Fruit fly (Drosophila melanogaster) whole organism, embryonic: ENCODE measurements around the gene CG34136.

Experiments
- B-H1 ChIP-seq: fragments of 200-800 bp; sonication (Bioruptor generic); IDR thresholded peaks from 3 replicates; pipeline ENCODE4 v1.3.6; 2022; ENCODE audit warnings: missing biosample characterization, missing genetic modification characterization
- CG1024 ChIP-seq: fragments of 200-800 bp; sonication (Bioruptor generic); IDR thresholded peaks from 2 replicates; pipeline ENCODE4 v1.3.6; 2022; ENCODE audit warnings: missing biosample characterization, missing genetic modification characterization
- CG10274 ChIP-seq: fragments of 200-800 bp; sonication (Bioruptor generic); optimal IDR thresholded peaks from 3 replicates; lab custom pipeline; 2017; ENCODE audit warnings: missing biosample characterization, mild to moderate bottlenecking, missing genetic modification characterization
- CG10959 ChIP-seq: fragments of 200-800 bp; sonication (Bioruptor generic); IDR thresholded peaks from 2 replicates; pipeline ENCODE4 v1.3.6; 2022; ENCODE audit warnings: missing biosample characterization, missing genetic modification characterization
- CG11085 ChIP-seq: fragments of 200-800 bp; sonication (Bioruptor generic); IDR thresholded peaks from 2 replicates; pipeline ENCODE4 v1.3.6; 2022; ENCODE audit warnings: missing biosample characterization, missing genetic modification characterization
- CG12659 ChIP-seq: fragments of 200-800 bp; sonication (Bioruptor generic); optimal IDR thresholded peaks from 3 replicates; lab custom pipeline; 2017; ENCODE audit warnings: mild to moderate bottlenecking, missing biosample characterization, missing genetic modification reagents, missing genetic modification characterization
- CG13775 ChIP-seq: fragments of 200-800 bp; sonication (Bioruptor generic); optimal IDR thresholded peaks from 3 replicates; lab custom pipeline; 2017; ENCODE audit warnings: missing biosample characterization, mild to moderate bottlenecking, missing genetic modification characterization
- CG17612 ChIP-seq: fragments of 200-800 bp; sonication (Bioruptor generic); IDR thresholded peaks from 2 replicates; pipeline ENCODE4 v1.3.6; 2022; ENCODE audit warnings: missing biosample characterization, missing genetic modification characterization
- CG17802 ChIP-seq: fragments of 200-800 bp; sonication (Bioruptor generic); optimal IDR thresholded peaks from 2 replicates; lab custom pipeline; 2018; ENCODE audit warnings: missing biosample characterization, mild to moderate bottlenecking, missing genetic modification characterization, moderate library complexity
- CG18599 ChIP-seq: fragments of 200-800 bp; sonication (Bioruptor generic); optimal IDR thresholded peaks from 3 replicates; lab custom pipeline; 2017; ENCODE audit warnings: missing biosample characterization, missing genetic modification characterization, mild to moderate bottlenecking, moderate library complexity, missing genetic modification reagents
- CG2875 ChIP-seq: fragments of 200-800 bp; sonication (Bioruptor generic); optimal IDR thresholded peaks from 2 replicates; lab custom pipeline; 2017; ENCODE audit warnings: missing biosample characterization, mild to moderate bottlenecking, missing genetic modification characterization, missing genetic modification reagents
- CG3995 ChIP-seq: fragments of 200-800 bp; sonication (Bioruptor generic); optimal IDR thresholded peaks from 3 replicates; lab custom pipeline; 2016; ENCODE audit warnings: missing biosample characterization, missing genetic modification characterization
- CG42726 ChIP-seq: fragments of 200-800 bp; sonication (Bioruptor generic); IDR thresholded peaks from 2 replicates; pipeline ENCODE4 v1.3.6; 2022; ENCODE audit warnings: missing biosample characterization, missing genetic modification characterization; ENCODE audit not compliant: partially characterized antibody
- CG6175 ChIP-seq: fragments of 200-800 bp; sonication (Bioruptor generic); IDR thresholded peaks from 3 replicates; pipeline ENCODE4 v1.3.6; 2022; ENCODE audit warnings: missing biosample characterization, missing genetic modification characterization
- CG6254 ChIP-seq: fragments of 200-800 bp; sonication (Bioruptor generic); optimal IDR thresholded peaks from 3 replicates; lab custom pipeline; 2017; ENCODE audit warnings: mild to moderate bottlenecking, missing biosample characterization, missing genetic modification reagents, missing genetic modification characterization
- CG6791 ChIP-seq: fragments of 200-800 bp; sonication (Bioruptor generic); IDR thresholded peaks from 3 replicates; pipeline ENCODE4 v1.3.6; 2022; ENCODE audit warnings: missing biosample characterization, missing genetic modification characterization; ENCODE audit not compliant: partially characterized antibody
- CG7786 ChIP-seq: fragments of 200-800 bp; sonication (Bioruptor generic); optimal IDR thresholded peaks from 2 replicates; lab custom pipeline; 2016; ENCODE audit warnings: missing biosample characterization, missing genetic modification characterization
- CG9797 ChIP-seq: fragments of 200-800 bp; sonication (Bioruptor generic); optimal IDR thresholded peaks from 3 replicates; lab custom pipeline; 2018; ENCODE audit warnings: missing biosample characterization, mild to moderate bottlenecking, missing genetic modification characterization
- CG9932 ChIP-seq: fragments of 200-800 bp; sonication (Bioruptor generic); IDR thresholded peaks from 2 replicates; pipeline ENCODE4 v1.3.6; 2022; ENCODE audit warnings: missing biosample characterization, missing genetic modification characterization
- E2f2 ChIP-seq: fragments of 200-800 bp; sonication (Bioruptor generic); IDR thresholded peaks from 2 replicates; pipeline ENCODE4 v1.3.6; 2022; ENCODE audit warnings: missing biosample characterization, missing genetic modification characterization
- Gsc ChIP-seq: fragments of 200-800 bp; sonication (Bioruptor generic); IDR thresholded peaks from 2 replicates; pipeline ENCODE4 v1.3.6; 2022; ENCODE audit warnings: missing biosample characterization, missing genetic modification characterization
- Jarid2 ChIP-seq: fragments of 200-800 bp; sonication (Bioruptor generic); optimal IDR thresholded peaks from 3 replicates; lab custom pipeline; 2017; ENCODE audit warnings: mild to moderate bottlenecking, missing biosample characterization, missing genetic modification reagents, missing genetic modification characterization
- Lpt ChIP-seq: fragments of >200 bp; optimal IDR thresholded peaks from 2 replicates; lab custom pipeline; 2018; ENCODE audit warnings: missing biosample characterization, missing genetic modification characterization
- Nf-YB ChIP-seq: fragments of 200-800 bp; sonication (Bioruptor generic); optimal IDR thresholded peaks from 3 replicates; lab custom pipeline; 2019; ENCODE audit warnings: missing biosample characterization, mild to moderate bottlenecking, missing genetic modification characterization, moderate library complexity
- Opbp ChIP-seq: fragments of 200-800 bp; sonication (Bioruptor generic); IDR thresholded peaks from 3 replicates; pipeline ENCODE4 v1.3.6; 2022; ENCODE audit warnings: missing biosample characterization, missing genetic modification characterization; ENCODE audit not compliant: partially characterized antibody
- Pdp1 ChIP-seq, 2 experiments: fragments of 200-800 bp; sonication (Bioruptor generic); optimal IDR thresholded peaks; 3 replicates each; lab custom pipeline; 2016; ENCODE audit warnings: missing biosample characterization in 2 of 2, missing genetic modification characterization in 2 of 2, mild to moderate bottlenecking in 1 of 2, moderate library complexity in 1 of 2
- Poxn ChIP-seq: fragments of 200-800 bp; sonication (Bioruptor generic); IDR thresholded peaks from 2 replicates; pipeline ENCODE4 v1.3.6; 2022; ENCODE audit warnings: missing biosample characterization, missing genetic modification characterization
- Scr ChIP-seq: fragments of 200-800 bp; sonication (Bioruptor generic); IDR thresholded peaks from 2 replicates; pipeline ENCODE4 v1.3.6; 2022; ENCODE audit warnings: missing biosample characterization, missing genetic modification characterization; ENCODE audit not compliant: partially characterized antibody
- Sin3A ChIP-seq: fragments of >200 bp; optimal IDR thresholded peaks from 2 replicates; lab custom pipeline; 2018
- Sox102F ChIP-seq: fragments of 200-800 bp; sonication (Bioruptor generic); optimal IDR thresholded peaks from 2 replicates; lab custom pipeline; 2018; ENCODE audit warnings: missing biosample characterization, mild to moderate bottlenecking, missing genetic modification characterization, moderate library complexity
- ash1 ChIP-seq: fragments of 200-800 bp; sonication (Bioruptor generic); optimal IDR thresholded peaks from 2 replicates; lab custom pipeline; 2018; ENCODE audit warnings: missing biosample characterization, mild to moderate bottlenecking, missing genetic modification characterization
- cato ChIP-seq: fragments of 200-800 bp; sonication (Bioruptor generic); optimal IDR thresholded peaks from 2 replicates; lab custom pipeline; 2016; ENCODE audit warnings: missing biosample characterization, missing genetic modification characterization, borderline replicate concordance
- chm ChIP-seq: fragments of 200-800 bp; sonication (Bioruptor generic); IDR thresholded peaks from 2 replicates; pipeline ENCODE4 v1.3.6; 2022; ENCODE audit warnings: missing biosample characterization, missing genetic modification characterization
- dpn ChIP-seq, 2 experiments: fragments of 200-800 bp; sonication (Bioruptor generic); optimal IDR thresholded peaks; 3 replicates each; lab custom pipeline; 2016; ENCODE audit warnings: missing biosample characterization in 2 of 2, missing genetic modification characterization in 2 of 2
- gcm ChIP-seq: fragments of 200-800 bp; sonication (Bioruptor generic); optimal IDR thresholded peaks from 2 replicates; lab custom pipeline; 2019; ENCODE audit warnings: missing biosample characterization, mild to moderate bottlenecking, missing genetic modification characterization, moderate library complexity
- gem ChIP-seq: fragments of 200-800 bp; sonication (Bioruptor generic); optimal IDR thresholded peaks from 2 replicates; lab custom pipeline; 2019; ENCODE audit warnings: missing biosample characterization, mild to moderate bottlenecking, missing genetic modification characterization, moderate library complexity
- hbn ChIP-seq: fragments of 200-800 bp; sonication (Bioruptor generic); IDR thresholded peaks from 2 replicates; pipeline ENCODE4 v1.3.6; 2022; ENCODE audit warnings: missing biosample characterization, missing genetic modification characterization; ENCODE audit not compliant: partially characterized antibody
- hkb ChIP-seq, 2 experiments: fragments of 200-800 bp in 1 of 2; fragments of >200 bp in 1 of 2; sonication (Bioruptor generic) in 1 of 2; IDR thresholded peaks in 1 of 2; optimal IDR thresholded peaks in 1 of 2; 2 replicates each; pipeline versions ENCODE4 v1.3.6 to Lab custom; 2017 to 2022; ENCODE audit warnings: missing biosample characterization in 1 of 2, missing genetic modification characterization in 1 of 2
- ind ChIP-seq: fragments of 200-800 bp; sonication (Bioruptor generic); optimal IDR thresholded peaks from 3 replicates; lab custom pipeline; 2016; ENCODE audit warnings: missing biosample characterization, missing genetic modification characterization
- knrl ChIP-seq: fragments of 200-800 bp; sonication (Bioruptor generic); IDR thresholded peaks from 3 replicates; pipeline ENCODE4 v1.3.6; 2022; ENCODE audit warnings: missing biosample characterization, missing genetic modification characterization; ENCODE audit not compliant: partially characterized antibody
- lilli ChIP-seq: fragments of 200-800 bp; sonication (Bioruptor generic); optimal IDR thresholded peaks from 3 replicates; lab custom pipeline; 2016; ENCODE audit warnings: missing biosample characterization, missing genetic modification characterization
- mam ChIP-seq: fragments of 200-800 bp; sonication (Bioruptor generic); optimal IDR thresholded peaks from 3 replicates; lab custom pipeline; 2016; ENCODE audit warnings: missing biosample characterization, missing genetic modification characterization
- phol ChIP-seq: fragments of 200-800 bp; sonication (Bioruptor generic); optimal IDR thresholded peaks from 3 replicates; lab custom pipeline; 2018; ENCODE audit warnings: missing biosample characterization, mild to moderate bottlenecking, missing genetic modification characterization, moderate library complexity
- pnt ChIP-seq: fragments of 200-800 bp; sonication (Bioruptor generic); optimal IDR thresholded peaks from 3 replicates; lab custom pipeline; 2016; ENCODE audit warnings: missing biosample characterization, missing genetic modification characterization
- vvl ChIP-seq: fragments of 200-800 bp; sonication (Bioruptor generic); IDR thresholded peaks from 2 replicates; pipeline ENCODE4 v1.3.6; 2022; ENCODE audit warnings: missing biosample characterization, missing genetic modification characterization
- wdn ChIP-seq: fragments of 200-800 bp; sonication (Bioruptor generic); IDR thresholded peaks from 2 replicates; pipeline ENCODE4 v1.3.6; 2022; ENCODE audit warnings: missing biosample characterization, missing genetic modification characterization
- zen ChIP-seq: fragments of 200-800 bp; sonication (Bioruptor generic); optimal IDR thresholded peaks from 3 replicates; lab custom pipeline; 2018; ENCODE audit warnings: missing biosample characterization, mild to moderate bottlenecking, missing genetic modification characterization, moderate library complexity

CG34136 gene

DNA sequence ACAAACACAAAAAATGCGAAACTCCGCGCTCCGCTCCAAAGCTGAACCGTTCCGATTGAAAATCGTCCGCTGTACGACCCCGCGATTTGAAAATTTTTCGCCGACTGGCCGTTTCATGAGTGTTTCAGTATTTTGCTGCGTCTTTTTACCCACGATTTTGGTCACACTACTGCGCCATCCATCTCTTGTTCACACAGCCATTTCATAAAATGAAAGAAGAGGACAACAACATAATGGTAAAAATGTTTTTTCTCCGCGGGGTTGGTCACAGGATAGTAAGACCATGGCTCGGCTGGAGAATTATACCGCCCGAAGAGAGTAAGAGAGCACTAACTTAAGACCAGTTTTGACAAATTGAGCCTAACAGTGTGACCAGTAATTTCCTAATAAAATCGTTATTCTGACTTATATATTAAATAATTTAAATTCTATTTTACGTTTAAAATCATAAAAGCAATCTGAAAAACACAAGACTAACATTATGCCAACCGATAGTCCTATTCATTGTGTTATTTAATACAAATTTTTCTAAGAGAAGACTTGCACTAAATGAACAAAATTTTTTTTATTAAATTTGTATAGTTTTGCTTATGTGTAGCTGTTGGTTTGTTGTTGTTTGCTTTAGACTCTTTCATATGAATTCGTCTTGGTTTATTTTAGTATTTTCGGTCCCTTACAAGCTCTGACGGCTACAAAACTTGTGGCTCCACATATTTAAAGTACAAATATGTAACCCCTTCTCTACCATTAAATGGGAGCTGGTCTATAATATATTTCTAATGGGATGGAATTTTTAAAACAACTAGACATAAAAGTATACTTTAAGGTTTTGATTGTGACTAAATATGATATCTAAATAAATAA lies 44.6 kb upstream of the CG34136 start, which contains the start of gene CG42238 (continued):
- TF ChIP-seq CG17802 (tag; lab: Kevin White, UChicago) = no peak
- TF ChIP-seq knrl (GFP tag; lab: Robert Waterston, UW) = peak; percentile 31; the same call in 1 of the 3 replicates
- peak; percentile 98 for TF ChIP-seq Jarid2
- no peak for TF ChIP-seq Nf-YB (GFP tag; lab: Kevin White, UChicago)
- TF ChIP-seq mam (GFP tag; lab: Kevin White, UChicago) = peak; percentile 11
- TF ChIP-seq Pdp1 (GFP tag; optimal IDR thresholded peaks at IDR 0.05; lab: Kevin White, UChicago) = peak; percentile 3 to 10
- TF ChIP-seq hbn (GFP tag; lab: Robert Waterston, UW) = 0 out of 2 replicates have a peak, but pooled peaks have one; percentile 31
- TF ChIP-seq CG9932 = peak; percentile 48
- TF ChIP-seq CG10274 = no peak
- peak; percentile 57; the same call in 1 of the 3 replicates for TF ChIP-seq Opbp (GFP tag; lab: Robert Waterston, UW)
- peak; percentile 91 for TF ChIP-seq chm (GFP tag; lab: Robert Waterston, UW)
- TF ChIP-seq CG6791 (GFP tag; lab: Robert Waterston, UW) = 0 out of 3 replicates have a peak, but pooled peaks have one; percentile 13
- no peak for TF ChIP-seq lilli
- peak; percentile 55 for TF ChIP-seq ash1 (GFP tag; lab: Kevin White, UChicago)
- no peak for TF ChIP-seq gcm (GFP tag; lab: Kevin White, UChicago)
- no peak for TF ChIP-seq CG6254
- TF ChIP-seq pnt (GFP tag; lab: Kevin White, UChicago) = no peak
- TF ChIP-seq ind (GFP tag; lab: Kevin White, UChicago) = no peak
- TF ChIP-seq phol (tag; lab: Kevin White, UChicago) = peak; percentile 33
- TF ChIP-seq E2f2 (GFP tag; lab: Robert Waterston, UW) = peak; percentile 73
- peak; percentile 74 for TF ChIP-seq CG3995 (GFP tag; lab: Kevin White, UChicago)
- TF ChIP-seq CG6175 = no peak
- no peak for TF ChIP-seq Lpt (GFP tag; lab: Kevin White, UChicago)
- no peak for TF ChIP-seq CG10959 (GFP tag; lab: Robert Waterston, UW)
- no peak for TF ChIP-seq CG7786 (GFP tag; lab: Kevin White, UChicago)
- TF ChIP-seq Sox102F (GFP tag; lab: Kevin White, UChicago) = no peak
- no peak for TF ChIP-seq CG11085 (GFP tag; lab: Robert Waterston, UW)
- no peak for TF ChIP-seq CG17612 (GFP tag; lab: Robert Waterston, UW)
- no peak for TF ChIP-seq Poxn (GFP tag; lab: Robert Waterston, UW)
- TF ChIP-seq CG1024 (GFP tag; lab: Robert Waterston, UW) = peak; percentile 34; the same call in 1 of the 2 replicates
- no peak for TF ChIP-seq dpn (GFP tag; optimal IDR thresholded peaks at IDR 0.05; lab: Kevin White, UChicago)
- TF ChIP-seq cato (GFP tag; lab: Kevin White, UChicago) = no peak
- no peak for TF ChIP-seq Gsc (GFP tag; lab: Robert Waterston, UW)
- no peak for TF ChIP-seq B-H1 (GFP tag; lab: Robert Waterston, UW)
- TF ChIP-seq CG13775 (GFP tag; lab: Kevin White, UChicago) = no peak
- TF ChIP-seq vvl (GFP tag; lab: Robert Waterston, UW) = peak; percentile 61
- peak; percentile 95 for TF ChIP-seq CG9797 (GFP tag; lab: Kevin White, UChicago)
- peak; percentile 46 for TF ChIP-seq CG12659
- TF ChIP-seq gem (tag; lab: Kevin White, UChicago) = peak; percentile 0
- TF ChIP-seq hkb (optimal IDR thresholded peaks at IDR 0.05; lab: Kevin White, UChicago) = no peak
- peak; percentile 3; the same call in 1 of the 2 replicates for TF ChIP-seq hkb (GFP tag; IDR thresholded peaks at IDR 0.05; lab: Robert Waterston, UW)
- peak; percentile 7 for TF ChIP-seq CG2875 (GFP tag; lab: Kevin White, UChicago)
- peak; percentile 40 for TF ChIP-seq Sin3A
- peak; percentile 32; the same call in 1 of the 2 replicates for TF ChIP-seq Scr (GFP tag; lab: Robert Waterston, UW)
- TF ChIP-seq CG18599 (GFP tag; lab: Kevin White, UChicago) = peak; percentile 3
- peak; percentile 79 for TF ChIP-seq CG42726 (GFP tag; lab: Robert Waterston, UW)
- no peak for TF ChIP-seq zen
- no peak for TF ChIP-seq wdn (GFP tag; lab: Robert Waterston, UW)
